Worm (Caenorhabditis elegans): ENCODE measurements around the gene H40L08.9.

ce11 chrX:15057900-15058299 lies 18.4 kb downstream of the H40L08.9 start:
- TF ChIP-seq spr-1 (tag; optimal IDR thresholded peaks at IDR 0.05) (no peak), pha-4 (GFP tag; IDR thresholded peaks at IDR 0.05) (no peak), pha-4 (tag; optimal IDR thresholded peaks at IDR 0.05) (no peak), jun-1 (tag; optimal IDR thresholded peaks at IDR 0.05) (no peak), spr-3 (GFP tag; optimal IDR thresholded peaks at IDR 0.05) (no peak), nhr-11 (tag; optimal IDR thresholded peaks at IDR 0.05) (no peak), fos-1 (tag; optimal IDR thresholded peaks at IDR 0.05) (no peak), nhr-28 (tag; optimal IDR thresholded peaks at IDR 0.05) (no peak), hif-1 (tag; optimal IDR thresholded peaks at IDR 0.05) (no peak), ztf-11 (tag; optimal IDR thresholded peaks at IDR 0.05) (no peak), daf-8 (GFP tag; IDR thresholded peaks at IDR 0.05) (no peak), lsy-2 (tag; optimal IDR thresholded peaks at IDR 0.05) (no peak), mep-1 (tag; optimal IDR thresholded peaks at IDR 0.05) (no peak), unc-62 (GFP tag; optimal IDR thresholded peaks at IDR 0.05 in 1 of 2) (peak in 1 of 2 experiments; percentile 14), unc-62 (tag; optimal IDR thresholded peaks at IDR 0.05) (no peak)
